Fruit fly (Drosophila melanogaster) whole organism, larva: ENCODE measurements around the gene CG31441.
A peak's percentile ranks its signal among the peaks of the same experiment; 100 is the strongest.

Experiments used
- noc ChIP-seq: fragments of 200-800 bp; sonication (Bioruptor generic); optimal IDR thresholded peaks from 3 replicates; lab custom pipeline; 2019; ENCODE audit warnings: missing biosample characterization, mild to moderate bottlenecking, missing genetic modification characterization, moderate library complexity

CG31441 gene

DNA sequence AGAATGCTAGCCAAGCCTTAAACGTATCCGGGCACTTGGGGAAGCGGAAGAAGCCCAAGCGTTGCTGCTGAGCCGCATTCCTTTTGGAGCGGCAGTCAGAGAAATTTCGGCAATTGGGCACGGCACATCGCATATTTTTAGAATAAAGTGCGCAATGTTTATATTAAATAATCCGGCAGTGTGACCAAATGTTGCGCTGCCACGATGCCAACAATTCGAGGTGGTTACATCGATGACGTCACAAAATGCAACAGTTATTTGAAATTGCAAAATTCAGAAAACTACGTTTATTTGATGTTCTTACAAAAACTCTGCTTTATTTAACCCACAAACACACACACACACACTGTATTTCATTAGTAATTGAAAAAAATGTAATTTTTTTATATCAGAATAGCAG lies 16.2 kb upstream of the CG31441 start, which contains the start of gene CG6689:
Gene CG6689 (minus strand): TSS at position 182 of the 400 bp plus-strand sequence.
- TF ChIP-seq noc (tag; lab: Kevin White, UChicago) = no peak

dm6 chr3R:11221437-11222230 lies 14.5 kb upstream of the CG31441 start, which contains the start of the genes CG6693 and RpL3:
TSS of gene CG6693 (minus strand) at chr3R:11221639.
TSS of gene RpL3 (plus strand) at chr3R:11221894.
- TF ChIP-seq noc (tag; lab: Kevin White, UChicago) = peak; percentile 55

DNA sequence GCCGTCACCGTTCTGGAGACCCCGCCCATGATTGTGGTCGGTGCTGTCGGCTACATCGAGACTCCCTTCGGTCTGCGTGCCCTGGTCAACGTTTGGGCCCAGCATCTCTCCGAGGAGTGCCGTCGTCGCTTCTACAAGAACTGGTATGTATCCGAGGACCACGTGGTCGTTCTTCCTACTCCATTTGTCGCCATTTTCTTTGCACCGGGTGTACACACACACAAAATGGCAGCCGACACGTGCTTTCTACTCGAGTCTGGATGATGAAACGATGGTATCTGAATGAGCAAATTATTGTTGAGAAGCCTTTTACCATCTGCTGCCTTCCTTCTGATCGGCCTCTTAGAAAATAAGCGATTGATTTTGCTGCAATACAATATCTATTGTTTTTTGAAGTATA lies 13.5 kb upstream of the CG31441 start:
- TF ChIP-seq noc (tag; lab: Kevin White, UChicago) = no peak

- no peak for TF ChIP-seq noc (tag; lab: Kevin White, UChicago)
Measured at dm6 chr3R:11224478-11224877, 11.6 kb upstream of the CG31441 start.

- no peak for TF ChIP-seq noc (tag; lab: Kevin White, UChicago)
Measured at dm6 chr3R:11225220-11225619, 10.9 kb upstream of the CG31441 start, which contains the start of gene scpr-C. TSS of gene scpr-C (plus strand) at chr3R:11225520.

DNA sequence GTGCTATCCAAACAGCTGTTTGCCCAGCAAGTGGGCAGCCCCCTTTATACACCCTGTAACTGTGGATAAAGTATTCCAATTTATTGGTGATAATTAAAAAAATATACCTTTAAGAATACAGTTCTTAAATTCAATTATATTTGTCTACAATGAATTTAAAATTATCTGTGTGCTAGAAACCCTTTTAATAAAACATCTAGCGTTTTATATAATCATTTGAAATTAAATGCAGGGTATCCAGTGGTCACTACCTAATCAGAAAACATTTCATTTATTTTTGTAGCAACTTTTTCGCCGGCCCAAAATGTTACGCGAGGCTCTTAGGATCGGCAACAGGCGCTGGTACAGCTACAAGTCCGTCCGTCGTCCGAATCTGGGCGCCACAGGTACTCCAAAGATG lies 9.6 kb upstream of the CG31441 start, which contains the start of gene CG17726:
Gene CG17726 (plus strand): TSS at position 267 of the 400 bp plus-strand sequence.
- peak; percentile 95 for TF ChIP-seq noc (tag; lab: Kevin White, UChicago)

- no peak for TF ChIP-seq noc (tag; lab: Kevin White, UChicago)
Measured at dm6 chr3R:11230392-11230791, 5.7 kb upstream of the CG31441 start, which contains the start of gene GCC88. TSS of gene GCC88 (minus strand) at chr3R:11230600.

DNA sequence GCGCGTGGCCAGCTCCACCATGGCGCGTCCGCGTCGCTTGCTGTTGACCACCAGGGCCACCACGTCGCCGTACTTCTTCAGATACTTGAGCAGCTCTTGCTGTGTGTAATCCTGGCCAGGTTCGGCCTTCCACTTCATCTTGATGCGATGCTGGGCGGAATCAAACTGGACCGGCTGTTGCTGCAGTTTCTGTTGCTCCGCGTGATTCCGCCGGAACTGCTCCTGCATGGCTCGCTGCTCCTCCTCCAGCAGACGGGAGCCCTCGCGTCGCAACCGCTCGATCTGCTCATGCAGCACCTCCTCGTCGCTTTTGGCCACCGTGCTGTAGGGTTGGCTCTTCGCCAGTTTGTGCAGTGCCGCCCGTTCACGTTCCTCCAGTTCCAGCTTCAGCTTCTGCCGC lies 5.0 kb upstream of the CG31441 start:
- no peak for TF ChIP-seq noc (tag; lab: Kevin White, UChicago)

DNA sequence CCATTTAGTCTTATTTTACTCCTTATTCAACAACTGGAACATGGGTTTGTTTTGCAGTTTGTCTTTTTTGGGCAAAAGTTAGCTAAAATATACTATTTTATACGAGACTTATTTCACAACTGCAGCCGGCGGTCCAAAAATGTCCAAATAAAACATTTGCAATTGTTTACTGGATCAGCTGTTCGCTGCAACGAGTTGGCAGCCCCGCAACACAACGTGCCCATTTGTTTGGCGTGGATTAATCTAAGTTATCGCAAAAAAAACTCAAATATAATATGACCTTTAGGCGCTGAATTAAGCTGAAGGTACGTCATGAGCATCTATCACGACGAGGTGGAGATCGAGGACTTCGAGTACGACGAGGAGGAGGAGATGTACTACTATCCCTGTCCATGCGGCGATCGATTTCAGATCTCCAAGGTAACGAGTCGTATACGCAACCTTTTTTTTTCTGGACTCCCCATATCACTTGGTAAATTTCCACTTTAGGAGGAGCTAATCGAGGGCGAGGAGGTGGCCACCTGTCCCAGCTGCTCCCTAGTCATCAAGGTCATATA lies 4.3 kb upstream of the CG31441 start, which contains the start of the genes CG17187 and Dph3:
Gene CG17187 (minus strand): TSS at position 175 of the 557 bp plus-strand sequence.
Gene Dph3 (plus strand): TSS at position 208 of the 557 bp plus-strand sequence.
- TF ChIP-seq noc (tag; lab: Kevin White, UChicago) = no peak

DNA sequence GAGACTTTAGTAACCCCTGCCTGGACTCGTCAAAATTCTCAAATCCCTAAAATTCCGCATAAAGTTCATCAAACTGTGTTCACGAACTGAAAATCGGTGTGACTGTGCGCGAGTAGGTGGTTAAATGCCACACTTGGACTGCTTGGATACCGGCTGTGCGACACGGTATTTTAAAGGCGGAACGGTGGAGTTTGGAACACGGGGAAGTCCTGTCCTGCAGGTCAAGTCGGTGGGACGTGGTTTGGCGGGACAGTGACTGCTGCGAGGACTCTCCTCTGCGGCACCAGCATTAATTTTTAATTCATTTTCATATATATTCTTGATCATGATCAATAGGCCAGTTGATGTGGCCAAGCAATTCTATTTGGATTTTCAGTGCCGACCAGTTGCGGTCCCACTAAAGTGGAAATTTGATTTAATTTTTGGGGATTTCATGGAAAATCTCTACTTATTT lies 1.1 kb upstream of the CG31441 start, which contains the start of the genes Arfip and CG17721:
Gene Arfip (minus strand): TSS at position 96 of the 454 bp plus-strand sequence.
Gene CG17721 (plus strand): TSS at position 223 of the 454 bp plus-strand sequence.
- no peak for TF ChIP-seq noc (tag; lab: Kevin White, UChicago)

DNA sequence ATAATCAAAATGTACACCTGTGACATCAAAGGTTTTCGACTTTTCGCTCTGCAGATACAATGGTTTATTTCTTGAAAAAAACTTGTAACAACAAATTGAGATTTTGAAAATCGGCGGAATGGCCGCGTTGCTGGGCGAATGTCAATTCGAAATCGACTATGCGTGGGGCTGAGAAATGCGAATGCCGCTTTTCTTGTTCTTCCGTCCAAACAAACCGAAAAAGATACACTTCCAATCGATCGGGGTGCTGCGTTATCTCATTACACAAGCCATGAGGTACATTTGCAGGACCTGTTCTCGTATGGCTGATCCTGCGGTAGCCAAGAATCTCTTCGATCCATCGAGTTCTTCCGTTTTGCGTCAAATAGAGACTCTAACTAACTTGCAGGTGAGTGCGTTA lies 1.5 kb downstream of the CG31441 start, which contains the start of gene CG31388:
Gene CG31388 (plus strand): TSS at position 218 of the 400 bp plus-strand sequence.
- no peak for TF ChIP-seq noc (tag; lab: Kevin White, UChicago)

DNA sequence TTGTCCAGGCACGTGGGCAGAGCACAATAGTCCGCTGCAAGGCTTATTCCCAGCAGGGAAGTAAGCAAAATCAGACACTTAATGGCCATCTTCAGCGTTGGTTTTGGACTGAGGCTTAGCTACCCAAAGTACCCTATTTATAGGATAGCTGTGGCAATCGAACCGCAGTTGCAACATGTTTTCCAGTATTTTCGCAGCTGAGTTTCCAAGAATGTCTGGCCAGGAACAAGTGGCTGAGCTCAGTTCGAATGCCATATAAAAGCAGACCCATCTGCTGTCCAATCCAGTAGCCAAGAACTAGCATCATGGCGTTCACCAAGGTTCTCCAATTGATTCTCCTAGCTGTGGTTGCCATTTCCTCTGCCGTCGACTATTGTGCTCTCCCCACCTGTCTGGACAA lies 4.8 kb downstream of the CG31441 start, which contains the start of the genes scpr-B and scpr-A:
Gene scpr-B (minus strand): TSS at position 101 of the 400 bp plus-strand sequence.
Gene scpr-A (plus strand): TSS at position 293 of the 400 bp plus-strand sequence.
- TF ChIP-seq noc (tag; lab: Kevin White, UChicago) = no peak

DNA sequence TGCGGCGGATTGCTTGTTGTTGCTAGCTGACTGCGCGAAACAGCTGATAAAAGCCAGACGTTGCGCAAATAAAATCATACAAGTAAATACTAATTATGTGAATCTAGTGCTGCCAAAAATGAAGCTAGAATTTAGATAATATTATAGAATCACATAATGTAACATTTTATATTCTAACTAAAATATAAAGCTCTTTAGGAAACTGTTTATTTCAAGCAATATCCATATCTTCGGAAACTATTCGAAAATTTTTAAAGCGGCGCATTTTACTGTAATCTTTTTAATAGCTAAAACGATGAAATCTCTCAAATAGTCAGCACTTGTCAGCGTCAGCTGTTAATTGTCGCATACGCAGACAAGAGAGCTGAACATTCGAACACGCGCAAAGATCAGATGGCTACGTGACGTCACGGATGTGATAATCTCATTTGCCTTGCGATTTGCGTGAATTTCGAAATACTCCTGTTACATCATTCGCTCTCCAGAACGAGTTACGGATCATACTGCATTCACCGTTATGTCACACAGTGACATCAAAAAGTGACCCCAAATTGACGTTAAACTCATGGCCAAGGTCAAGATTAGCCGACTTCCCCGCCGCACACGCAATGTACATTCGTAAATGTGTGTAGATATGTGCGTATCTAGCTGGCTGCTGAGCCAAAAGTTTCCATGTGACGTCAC lies 7.1 kb downstream of the CG31441 start:
- TF ChIP-seq noc (tag; lab: Kevin White, UChicago) = peak; percentile 48

dm6 chr3R:11243951-11244660 lies 8.0 kb downstream of the CG31441 start, which contains the start of the genes CG17734 and CG5214:
TSS of gene CG17734 (minus strand) at chr3R:11243999.
TSS of gene CG5214 (plus strand) at chr3R:11244302.
- no peak for TF ChIP-seq noc (tag; lab: Kevin White, UChicago)
